Worm (Caenorhabditis elegans): ENCODE data around the gene F49C5.11.

DNA sequence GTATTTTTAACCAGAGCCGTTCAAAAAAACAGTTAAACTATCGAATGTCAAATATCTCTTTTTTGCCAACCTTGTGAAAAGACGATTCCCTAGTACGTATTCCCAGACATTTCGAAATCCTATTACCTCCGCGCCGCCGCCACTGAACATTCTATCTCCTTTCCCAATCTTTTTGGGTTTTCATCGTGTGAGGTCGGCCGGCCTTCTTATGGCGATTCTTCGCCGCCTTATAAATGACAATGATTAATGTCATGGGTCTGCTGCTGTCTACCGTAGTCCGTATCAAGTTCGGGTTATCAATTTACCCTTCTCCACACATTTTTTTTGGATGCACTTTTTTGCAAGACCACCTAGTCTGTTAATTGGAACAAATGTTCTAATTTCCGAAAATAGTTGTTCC, 6.1 kb upstream of the F49C5.11 start:
- TF ChIP-seq ztf-29 (GFP tag; IDR thresholded peaks at IDR 0.05), result no peak
- TF ChIP-seq med-1 (GFP tag; optimal IDR thresholded peaks at IDR 0.05; ENCODE audit: insufficient read depth), result no peak
- TF ChIP-seq tab-1 (GFP tag; IDR thresholded peaks at IDR 0.05), result no peak
- TF ChIP-seq T22C8.4 (GFP tag; IDR thresholded peaks at IDR 0.05), result no peak
- TF ChIP-seq flt-1 (GFP tag; IDR thresholded peaks at IDR 0.05), result no peak
- no peak for TF ChIP-seq ref-1 (GFP tag; conservative IDR thresholded peaks at IDR 0.05)
- no peak for TF ChIP-seq ztf-23 (GFP tag; IDR thresholded peaks at IDR 0.05)
- no peak for TF ChIP-seq klf-2 (GFP tag; conservative IDR thresholded peaks at IDR 0.05)
